Fruit fly (Drosophila melanogaster) whole organism: ENCODE measurements around the gene Cyfip.

ENCODE experiments used
- CG8478 ChIP-seq: fragments of >200 bp; optimal IDR thresholded peaks from 2 replicates; lab custom pipeline; 2018; ENCODE audit warnings: inconsistent platforms
- usp ChIP-seq: fragments of >200 bp; optimal IDR thresholded peaks from 2 replicates; lab custom pipeline; 2017; ENCODE audit warnings: missing biosample characterization, missing genetic modification characterization, mixed read lengths

DNA sequence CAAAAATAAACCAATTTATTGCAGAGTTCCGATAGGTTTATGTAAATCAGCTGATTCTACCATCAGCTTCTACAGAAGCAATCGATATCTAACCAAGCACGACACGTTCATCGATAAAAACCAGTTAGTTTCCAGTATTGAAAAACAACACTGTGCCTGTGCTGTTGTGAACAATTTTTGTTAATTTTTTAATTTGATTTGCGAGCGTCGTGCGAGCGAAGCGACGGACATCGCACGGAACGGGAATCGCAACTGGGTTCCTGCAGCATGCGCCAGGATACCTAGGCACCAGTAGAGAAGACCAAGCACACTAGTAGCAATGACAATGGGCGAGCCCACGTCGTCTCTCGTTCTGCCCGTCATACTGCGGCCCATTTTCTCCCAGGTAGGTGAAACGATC, 38.8 kb downstream of the Cyfip start, which contains the start of the genes Ccm3 and CG6136:
- TF ChIP-seq CG8478 (lab: Kevin White, UChicago) = no peak
- TF ChIP-seq usp (GFP tag; lab: Kevin White, UChicago) = no peak
